Fruit fly (Drosophila melanogaster): ENCODE measurements around the gene CG7290.

- TF ChIP-seq usp (GFP tag; optimal IDR thresholded peaks at IDR 0.05): no peak
- TF ChIP-seq psq (optimal IDR thresholded peaks at IDR 0.05): no peak
Observed at dm6 chr3L:20201538-20201937, 4.3 kb downstream of the CG7290 start, which contains the start of gene obst-F.

All from whole organism.